Fruit fly (Drosophila melanogaster): Measurements from ENCODE around the gene CG5167.

The CG5167 gene

dm6 chr3R:12408160-12408559 lies 1.8 kb downstream of the CG5167 start, which contains the start of gene CG5196 (continued):
- TF ChIP-seq CG31441 (GFP tag; IDR thresholded peaks at IDR 0.05), result no peak; the same call in 1 of the 2 replicates
- TF ChIP-seq CG7786 (GFP tag; optimal IDR thresholded peaks at IDR 0.05), result no peak
- peak; percentile 73 for TF ChIP-seq BEAF-32 (GFP tag; optimal IDR thresholded peaks at IDR 0.05)
- TF ChIP-seq schlank (tag; optimal IDR thresholded peaks at IDR 0.05), result no peak
- no peak for TF ChIP-seq NC2β (GFP tag; optimal IDR thresholded peaks at IDR 0.05)
- TF ChIP-seq CG17802 (tag; optimal IDR thresholded peaks at IDR 0.05), result no peak
- TF ChIP-seq ato (GFP tag; IDR thresholded peaks at IDR 0.05; ENCODE audit: partially characterized antibody), result peak; percentile 57; the same call in 1 of the 2 replicates
- TF ChIP-seq corto (GFP tag; optimal IDR thresholded peaks at IDR 0.05), result no peak
- TF ChIP-seq CG11085 (GFP tag; IDR thresholded peaks at IDR 0.05), result no peak
- TF ChIP-seq Ets97D (GFP tag; optimal IDR thresholded peaks at IDR 0.05), result peak; percentile 34
- TF ChIP-seq Sox100B (GFP tag; optimal IDR thresholded peaks at IDR 0.05), result no peak
- no peak for TF ChIP-seq Camta (GFP tag; optimal IDR thresholded peaks at IDR 0.05)
- no peak for TF ChIP-seq vfl (GFP tag; optimal IDR thresholded peaks at IDR 0.05)
- no peak for TF ChIP-seq danr (GFP tag; IDR thresholded peaks at IDR 0.05)
- no peak for TF ChIP-seq CG6175 (GFP tag; IDR thresholded peaks at IDR 0.05)
- no peak for TF ChIP-seq onecut (GFP tag; IDR thresholded peaks at IDR 0.05)
- no peak for TF ChIP-seq B-H1 (GFP tag; IDR thresholded peaks at IDR 0.05)
- no peak for TF ChIP-seq CG11456 (GFP tag; IDR thresholded peaks at IDR 0.05)
- no peak for TF ChIP-seq run (tag; optimal IDR thresholded peaks at IDR 0.05)
- TF ChIP-seq prd (optimal IDR thresholded peaks at IDR 0.05), result no peak
- TF ChIP-seq prd (GFP tag; IDR thresholded peaks at IDR 0.05), result no peak
- no peak for TF ChIP-seq CG10543 (GFP tag; optimal IDR thresholded peaks at IDR 0.05)
- TF ChIP-seq CG2199 (GFP tag; IDR thresholded peaks at IDR 0.05), result no peak
- TF ChIP-seq nau (GFP tag; optimal IDR thresholded peaks at IDR 0.05), result no peak
- TF ChIP-seq kay (GFP tag; optimal IDR thresholded peaks at IDR 0.05), result no peak
- no peak for TF ChIP-seq CG8089 (GFP tag; optimal IDR thresholded peaks at IDR 0.05)
- no peak for TF ChIP-seq CG16815 (GFP tag; optimal IDR thresholded peaks at IDR 0.05)
- TF ChIP-seq ara (GFP tag; IDR thresholded peaks at IDR 0.05), result no peak
- peak; percentile 51 for TF ChIP-seq sug (tag; optimal IDR thresholded peaks at IDR 0.05)
- TF ChIP-seq br (optimal IDR thresholded peaks at IDR 0.05), result no peak
- TF ChIP-seq CG2116 (GFP tag; optimal IDR thresholded peaks at IDR 0.05), result peak; percentile 73
- no peak for TF ChIP-seq Hey (tag; optimal IDR thresholded peaks at IDR 0.05)
- TF ChIP-seq CG8478 (optimal IDR thresholded peaks at IDR 0.05), result no peak
- no peak for TF ChIP-seq toy (GFP tag; IDR thresholded peaks at IDR 0.05)
- TF ChIP-seq C15 (GFP tag; IDR thresholded peaks at IDR 0.05), result no peak
- TF ChIP-seq Aef1 (GFP tag; IDR thresholded peaks at IDR 0.05), result no peak
- no peak for TF ChIP-seq Elba2 (GFP tag; optimal IDR thresholded peaks at IDR 0.05)
- TF ChIP-seq CG10654 (GFP tag; optimal IDR thresholded peaks at IDR 0.05), result no peak
- TF ChIP-seq CG34224 (GFP tag; IDR thresholded peaks at IDR 0.05; ENCODE audit: partially characterized antibody), result peak; percentile 81
- TF ChIP-seq CG3995 (GFP tag; optimal IDR thresholded peaks at IDR 0.05), result peak; percentile 78
- TF ChIP-seq CG14965 (GFP tag; optimal IDR thresholded peaks at IDR 0.05; ENCODE audit: borderline replicate concordance), result no peak
- 0 out of 2 replicates have a peak, but pooled peaks have one; percentile 25 for TF ChIP-seq stc (GFP tag; IDR thresholded peaks at IDR 0.05)
- peak; percentile 51; the same call in 1 of the 2 replicates for TF ChIP-seq inv (GFP tag; IDR thresholded peaks at IDR 0.05; ENCODE audit: partially characterized antibody)
- TF ChIP-seq fu2 (GFP tag; optimal IDR thresholded peaks at IDR 0.05), result no peak
- no peak for TF ChIP-seq CG12236 (GFP tag; optimal IDR thresholded peaks at IDR 0.05)
- TF ChIP-seq Optix (GFP tag; IDR thresholded peaks at IDR 0.05), result no peak
- TF ChIP-seq CG14050 (GFP tag; IDR thresholded peaks at IDR 0.05), result no peak
- no peak for TF ChIP-seq HLH3B (GFP tag; IDR thresholded peaks at IDR 0.05)
- no peak for TF ChIP-seq CG12769 (tag; optimal IDR thresholded peaks at IDR 0.05)
- no peak for TF ChIP-seq fd64A (GFP tag; optimal IDR thresholded peaks at IDR 0.05)
- TF ChIP-seq nerfin-2 (GFP tag; IDR thresholded peaks at IDR 0.05; ENCODE audit: partially characterized antibody), result peak; percentile 58; the same call in 1 of the 2 replicates
- TF ChIP-seq Taf1 (GFP tag; IDR thresholded peaks at IDR 0.05), result no peak
- no peak for TF ChIP-seq CG4404 (GFP tag; IDR thresholded peaks at IDR 0.05)

Data from whole organism, embryonic.